Fruit fly (Drosophila melanogaster) Kc167 (cell line): ENCODE results near the gene CG6769.

Experiments
- Myc ChIP-seq: fragments of >200 bp; optimal IDR thresholded peaks from 2 replicates; lab custom pipeline; 2017; ENCODE audit warnings: missing external identifiers
- h ChIP-seq: fragments of >200 bp; optimal IDR thresholded peaks from 3 replicates; lab custom pipeline; 2018; ENCODE audit warnings: missing external identifiers
- insv ChIP-seq: fragments of >200 bp; optimal IDR thresholded peaks from 3 replicates; lab custom pipeline; 2018; ENCODE audit warnings: missing external identifiers
- psq ChIP-seq: fragments of >200 bp; optimal IDR thresholded peaks from 2 replicates; lab custom pipeline; 2017; ENCODE audit warnings: missing external identifiers
- ttk ChIP-seq: sonication (Bioruptor generic); optimal IDR thresholded peaks from 2 replicates; lab custom pipeline; 2017; ENCODE audit warnings: missing external identifiers

DNA sequence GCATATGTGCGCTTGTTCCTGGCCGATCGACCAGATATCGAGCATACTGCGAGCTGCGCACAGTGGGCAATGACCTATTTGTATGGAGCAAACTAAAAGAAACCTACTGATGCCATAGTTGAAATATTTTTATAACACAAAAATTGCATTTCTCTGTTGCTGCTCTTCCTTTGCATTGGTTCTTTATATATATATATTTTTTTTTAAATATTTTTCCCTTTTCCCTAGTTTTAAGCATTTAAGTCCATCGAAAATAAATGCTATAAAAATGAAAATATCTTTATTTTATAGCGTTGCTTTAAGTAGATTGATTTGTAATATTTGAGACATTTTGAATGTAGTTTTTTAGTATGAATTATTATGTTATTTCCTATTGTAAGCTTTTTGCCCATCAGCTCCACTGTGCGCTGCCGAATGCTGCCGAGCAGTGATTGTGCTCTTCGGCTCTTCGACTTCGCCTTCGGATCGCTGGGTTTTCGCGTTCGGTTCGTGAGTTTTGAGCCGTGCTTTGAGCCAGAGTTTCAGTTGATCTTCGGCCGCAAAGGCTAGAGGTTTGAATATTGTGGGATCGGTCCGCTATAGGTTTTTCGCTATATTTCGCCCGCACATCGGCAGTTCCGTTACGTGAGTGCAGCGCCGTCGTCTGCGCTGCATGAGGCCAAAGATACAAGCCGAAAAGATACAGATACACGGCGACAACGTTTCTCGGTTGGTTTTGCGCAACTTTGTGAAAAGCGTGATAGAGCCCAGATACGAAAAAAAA lies 50.3 kb downstream of the CG6769 start, which contains the start of gene CG6847:
- no peak for TF ChIP-seq ttk (lab: Kevin White, UChicago)
- no peak for TF ChIP-seq insv (lab: Kevin White, UChicago)
- no peak for TF ChIP-seq psq (lab: Kevin White, UChicago)
- no peak for TF ChIP-seq Myc
- TF ChIP-seq h (lab: Kevin White, UChicago), result no peak
